Fruit fly (Drosophila melanogaster): ENCODE results near the gene dlg1.

DNA sequence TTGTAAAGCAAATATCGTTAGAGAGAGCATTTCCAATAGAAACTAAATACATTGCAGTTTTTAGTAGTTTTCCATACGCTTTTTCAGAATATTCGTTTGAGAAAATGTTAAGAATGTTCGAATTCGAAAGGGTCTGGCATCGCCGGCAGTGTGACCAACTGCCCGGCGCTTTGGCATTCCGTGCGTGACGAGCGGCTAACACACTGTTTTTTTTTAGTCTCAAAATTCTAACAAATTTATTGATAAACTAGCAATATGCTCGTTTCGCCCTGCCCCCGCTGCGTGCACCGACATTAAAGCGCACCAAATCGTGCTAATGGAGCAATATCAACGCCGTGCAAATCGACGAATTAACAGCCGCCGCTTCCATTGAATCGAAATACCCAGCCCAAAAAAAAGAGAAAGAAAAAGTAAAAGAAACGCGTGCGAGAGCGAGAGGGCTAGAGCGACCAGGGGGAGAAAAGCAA, 13.7 kb upstream of the dlg1 start, which contains the start of gene dsh:
- TF ChIP-seq Sox102F (GFP tag; optimal IDR thresholded peaks at IDR 0.05) (no peak), CG16779 (tag; optimal IDR thresholded peaks at IDR 0.05) (no peak), CG11294 (GFP tag; IDR thresholded peaks at IDR 0.05) (no peak), Eip75B (GFP tag; optimal IDR thresholded peaks at IDR 0.05) (no peak), CG6276 (GFP tag; optimal IDR thresholded peaks at IDR 0.05) (no peak)

All from whole organism, prepupa.